Worm (Caenorhabditis elegans): ENCODE results near the gene adm-4.

Gene adm-4

DNA sequence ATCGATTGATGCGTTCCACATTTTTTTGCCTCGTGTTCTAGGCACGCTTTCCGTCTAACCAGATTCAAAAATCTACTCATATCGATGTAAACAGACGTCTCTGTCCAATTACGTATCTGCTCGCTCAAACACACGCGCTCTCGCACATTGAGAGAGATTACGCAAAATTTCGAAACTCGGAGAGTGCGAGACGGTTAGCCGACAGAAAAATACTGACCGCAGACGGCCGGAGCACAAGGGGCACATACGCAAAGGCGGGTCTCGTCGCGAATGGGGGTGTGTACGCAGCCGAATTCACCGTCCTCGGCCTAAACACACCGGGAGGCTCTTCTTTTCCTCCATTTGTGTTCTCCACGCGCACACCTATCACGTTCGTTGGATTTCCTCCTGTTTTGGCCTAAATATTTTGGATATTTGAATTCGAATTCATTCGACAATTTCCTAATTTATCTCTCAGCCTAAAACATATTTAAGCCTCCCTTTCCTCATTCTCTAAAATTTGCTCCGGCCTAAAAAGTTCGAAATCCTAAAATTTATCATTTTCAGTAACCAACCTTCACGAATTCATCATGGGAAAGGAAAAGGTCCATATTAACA lies 25.1 kb upstream of the adm-4 start, which contains the start of gene eef-1A.2 (continued):
- TF ChIP-seq ztf-28 (GFP tag; IDR thresholded peaks at IDR 0.05) (0 out of 2 replicates have a peak, but pooled peaks have one; percentile 46), ekl-4 (GFP tag; IDR thresholded peaks at IDR 0.05) (peak; percentile 81), ztf-18 (tag; optimal IDR thresholded peaks at IDR 0.05) (peak; percentile 63), tlf-1 (GFP tag; optimal IDR thresholded peaks at IDR 0.05) (peak; percentile 82), K12H6.12 (tag; optimal IDR thresholded peaks at IDR 0.05) (peak; percentile 98), let-607 (tag; optimal IDR thresholded peaks at IDR 0.05) (peak; percentile 66 to 84), ztf-22 (GFP tag; optimal IDR thresholded peaks at IDR 0.05) (peak; percentile 88), Y56A3A.18 (GFP tag; IDR thresholded peaks at IDR 0.05) (peak; percentile 17; the same call in 1 of the 2 replicates), bed-1 (GFP tag; IDR thresholded peaks at IDR 0.05) (no peak), cebp-1 (GFP tag; IDR thresholded peaks at IDR 0.05) (peak; percentile 100), cebp-1 (tag; optimal IDR thresholded peaks at IDR 0.05) (peak; percentile 100), nfya-2 (GFP tag; IDR thresholded peaks at IDR 0.05) (no peak), lin-40 (tag; optimal IDR thresholded peaks at IDR 0.05) (peak; percentile 93), let-526 (GFP tag; IDR thresholded peaks at IDR 0.05) (peak; percentile 85), ztf-6 (GFP tag; IDR thresholded peaks at IDR 0.05) (0 out of 2 replicates have a peak, but pooled peaks have one; percentile 70), fkh-3 (tag; optimal IDR thresholded peaks at IDR 0.05) (no peak), snpc-1.1 (tag; optimal IDR thresholded peaks at IDR 0.05; ENCODE audit: insufficient read depth) (no peak), lin-35 (GFP tag; optimal IDR thresholded peaks at IDR 0.05) (peak in 1 of 3 experiments; percentile 78), F10E7.11 (tag; optimal IDR thresholded peaks at IDR 0.05) (no peak), zfh-2 (GFP tag; conservative IDR thresholded peaks at IDR 0.05) (peak; percentile 98), ceh-91 (GFP tag; IDR thresholded peaks at IDR 0.05) (no peak; the same call in 1 of the 2 replicates), ztf-3 (GFP tag; optimal IDR thresholded peaks at IDR 0.05) (peak; percentile 30), sptf-2 (GFP tag; optimal IDR thresholded peaks at IDR 0.05) (peak; percentile 42), ets-4 (GFP tag; optimal IDR thresholded peaks at IDR 0.05) (peak; percentile 46), madf-8 (GFP tag; conservative IDR thresholded peaks at IDR 0.05) (no peak), C06A6.2 (GFP tag; conservative IDR thresholded peaks at IDR 0.05) (peak; percentile 85), madf-6 (GFP tag; IDR thresholded peaks at IDR 0.05) (0 out of 2 replicates have a peak, but pooled peaks have one; percentile 18), unc-62 (GFP tag; optimal IDR thresholded peaks at IDR 0.05) (peak; percentile 67), egrh-3 (GFP tag; IDR thresholded peaks at IDR 0.05) (peak; percentile 72), snpc-4 (GFP tag; optimal IDR thresholded peaks at IDR 0.05) (peak; percentile 31), snpc-4 (tag; optimal IDR thresholded peaks at IDR 0.05) (peak in 3 of 4 experiments; percentile 36 to 74 (median 68)), rcor-1 (GFP tag; IDR thresholded peaks at IDR 0.05) (peak; percentile 53; the same call in 1 of the 2 replicates), madf-10 (tag; optimal IDR thresholded peaks at IDR 0.05) (peak; percentile 66), B0336.3 (GFP tag; IDR thresholded peaks at IDR 0.05) (peak; percentile 94), ama-1 (optimal IDR thresholded peaks at IDR 0.05) (no peak), ama-1 (GFP tag; optimal IDR thresholded peaks at IDR 0.05) (peak in 1 of 2 experiments; percentile 7)

ce11 chrX:7817555-7817954 lies 19.5 kb upstream of the adm-4 start:
- no peak for TF ChIP-seq lin-40 (tag; optimal IDR thresholded peaks at IDR 0.05)
- no peak for TF ChIP-seq tbp1 (GFP tag; optimal IDR thresholded peaks at IDR 0.05)
- no peak for TF ChIP-seq bed-1 (GFP tag; IDR thresholded peaks at IDR 0.05)
- TF ChIP-seq mel-28 (tag; optimal IDR thresholded peaks at IDR 0.05; ENCODE audit: borderline replicate concordance): no peak
- TF ChIP-seq F49E8.2 (tag; optimal IDR thresholded peaks at IDR 0.05; ENCODE audit: insufficient read depth): no peak
- no peak for TF ChIP-seq K11D2.4 (GFP tag; IDR thresholded peaks at IDR 0.05)
- TF ChIP-seq egrh-3 (GFP tag; IDR thresholded peaks at IDR 0.05): no peak
- no peak for TF ChIP-seq him-1 (tag; optimal IDR thresholded peaks at IDR 0.05)
- no peak for TF ChIP-seq xnd-1 (tag; optimal IDR thresholded peaks at IDR 0.05)
- no peak for TF ChIP-seq nhr-179 (tag; optimal IDR thresholded peaks at IDR 0.05)

Measured in whole organism, young adult.